Fruit fly (Drosophila melanogaster): ENCODE data around the gene teq.

Gene teq

DNA sequence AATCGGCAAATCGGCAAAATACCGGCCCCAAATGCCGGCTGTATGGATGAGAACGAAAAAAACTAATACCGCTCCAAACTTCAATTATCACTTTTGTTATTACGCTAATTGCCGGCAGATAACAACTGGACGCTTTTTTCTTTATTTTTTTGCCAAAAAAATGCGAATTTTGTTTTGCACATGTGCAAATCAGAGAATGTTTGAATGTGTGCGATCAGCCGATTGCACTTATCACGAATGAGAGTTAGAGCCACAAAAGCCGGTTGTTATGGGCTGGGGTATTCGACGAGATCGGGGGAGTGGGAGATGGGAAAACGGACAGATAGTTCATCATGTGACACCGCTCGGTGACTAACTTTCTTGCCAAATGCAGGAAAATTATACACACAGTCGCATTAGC is 10.8 kb upstream of the teq start:
- no peak for TF ChIP-seq CG17801 (GFP tag; optimal IDR thresholded peaks at IDR 0.05; ENCODE audit: partially characterized antibody)

DNA sequence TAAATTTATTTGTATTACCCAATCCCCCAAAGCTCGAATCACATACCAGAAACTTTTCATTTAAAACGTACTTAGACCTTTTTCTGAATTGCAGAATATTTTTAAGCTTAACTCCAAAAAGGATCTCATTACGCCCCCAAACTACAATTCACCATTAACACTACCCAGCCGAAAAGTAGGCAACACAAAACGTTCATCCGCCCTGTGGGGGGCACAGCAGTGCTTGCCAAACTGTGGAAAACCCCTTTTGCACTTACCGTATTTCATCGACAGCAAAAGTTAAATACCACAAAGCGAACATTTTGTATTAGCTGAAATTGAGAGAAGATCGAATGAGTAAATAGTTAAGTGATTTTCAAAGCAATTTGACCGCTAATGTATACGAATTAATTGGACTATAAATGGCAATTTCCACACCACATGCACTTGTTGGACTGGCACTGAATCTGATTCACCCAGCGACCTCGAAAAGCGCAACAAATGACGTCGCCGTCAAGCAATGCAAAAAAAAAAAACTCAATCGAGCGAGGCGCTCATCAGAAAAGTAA is 10.2 kb upstream of the teq start:
- no peak for TF ChIP-seq CG17801 (GFP tag; optimal IDR thresholded peaks at IDR 0.05; ENCODE audit: partially characterized antibody)

DNA sequence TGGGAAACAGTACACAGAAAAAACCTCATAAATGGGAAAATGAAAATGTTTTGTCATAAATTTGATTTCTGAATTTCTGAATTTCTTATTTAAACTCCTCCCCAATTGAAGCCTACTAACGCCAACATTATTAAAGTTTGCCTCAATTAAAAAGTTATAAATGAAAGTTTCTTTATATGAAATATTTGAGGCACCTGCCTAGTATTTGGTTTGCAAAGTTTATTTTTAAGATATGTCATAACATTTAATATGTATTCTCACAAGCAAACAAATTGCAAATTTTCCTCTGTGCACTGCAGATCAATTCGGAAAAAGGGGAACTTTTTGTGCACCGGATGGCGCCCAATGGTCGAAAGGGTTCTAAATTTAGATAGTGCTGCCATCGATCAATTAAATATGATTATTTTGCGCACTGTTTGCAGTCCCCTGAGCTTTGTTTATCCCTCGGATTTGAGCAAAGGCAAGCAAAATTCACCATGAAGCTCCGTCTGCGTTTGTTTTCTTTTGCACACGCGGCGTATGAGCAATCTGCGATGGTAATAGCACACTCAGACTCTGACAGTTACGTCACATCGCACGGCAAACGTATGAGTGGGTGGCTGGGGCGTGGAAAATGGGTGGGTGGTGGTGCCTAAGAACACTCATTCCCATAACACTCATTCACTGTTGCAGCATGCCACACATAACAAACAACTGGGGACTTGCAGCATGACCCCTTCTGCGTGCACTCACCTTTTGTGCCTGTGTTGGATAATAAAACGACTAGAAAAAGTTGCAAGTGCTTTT is 9.3 kb upstream of the teq start:
- TF ChIP-seq CG17801 (GFP tag; optimal IDR thresholded peaks at IDR 0.05; ENCODE audit: partially characterized antibody), result no peak

DNA sequence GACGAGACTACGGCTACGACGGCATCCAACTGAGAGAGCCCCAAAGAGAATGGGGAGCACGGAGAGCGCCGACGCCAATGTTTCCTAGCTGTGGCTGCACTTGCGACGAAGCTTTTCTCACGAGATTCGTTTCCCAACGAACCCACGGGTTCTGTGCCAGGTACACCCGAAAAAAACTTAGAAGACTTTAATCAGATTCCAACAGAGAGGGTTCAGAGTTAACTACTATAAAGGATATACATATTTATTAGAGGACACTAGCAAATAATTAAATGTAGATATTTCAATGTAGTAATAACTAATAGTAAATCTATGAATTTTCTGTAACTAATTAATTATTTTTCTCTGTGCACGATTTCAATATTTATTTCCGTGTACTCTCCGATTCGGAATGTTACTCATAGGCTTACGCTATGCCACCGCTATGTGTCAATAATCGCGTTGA is 8.4 kb upstream of the teq start, which contains the start of gene Argk1:
Argk1 (minus strand) TSS at position 31 of the 445 bp plus-strand sequence.
- no peak for TF ChIP-seq CG17801 (GFP tag; optimal IDR thresholded peaks at IDR 0.05; ENCODE audit: partially characterized antibody)

DNA sequence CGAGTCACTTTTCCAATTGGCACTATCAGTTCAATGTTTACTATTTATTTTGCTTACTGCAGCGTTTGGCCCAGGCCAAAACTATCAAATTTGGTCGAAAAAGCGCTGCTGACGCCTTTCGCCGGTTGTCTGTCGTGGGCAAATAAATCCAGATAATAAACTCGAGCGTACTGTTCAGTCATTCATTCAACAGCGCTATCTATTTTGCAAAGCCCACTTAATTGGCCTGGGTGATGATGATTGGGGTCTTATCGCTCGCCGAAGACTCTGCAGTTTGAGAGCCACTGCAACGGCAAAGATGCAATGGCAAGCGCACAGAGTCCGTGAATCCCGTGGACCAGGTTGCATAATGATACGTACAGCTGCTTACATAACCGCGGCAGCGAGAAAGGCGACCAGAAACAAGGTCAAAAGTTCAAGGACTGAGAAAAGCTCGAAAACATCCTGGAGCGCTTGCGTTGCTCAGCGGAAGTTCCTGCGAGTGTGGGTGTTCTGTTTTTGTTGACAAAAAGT is 7.9 kb upstream of the teq start:
- no peak for TF ChIP-seq CG17801 (GFP tag; optimal IDR thresholded peaks at IDR 0.05; ENCODE audit: partially characterized antibody)

DNA sequence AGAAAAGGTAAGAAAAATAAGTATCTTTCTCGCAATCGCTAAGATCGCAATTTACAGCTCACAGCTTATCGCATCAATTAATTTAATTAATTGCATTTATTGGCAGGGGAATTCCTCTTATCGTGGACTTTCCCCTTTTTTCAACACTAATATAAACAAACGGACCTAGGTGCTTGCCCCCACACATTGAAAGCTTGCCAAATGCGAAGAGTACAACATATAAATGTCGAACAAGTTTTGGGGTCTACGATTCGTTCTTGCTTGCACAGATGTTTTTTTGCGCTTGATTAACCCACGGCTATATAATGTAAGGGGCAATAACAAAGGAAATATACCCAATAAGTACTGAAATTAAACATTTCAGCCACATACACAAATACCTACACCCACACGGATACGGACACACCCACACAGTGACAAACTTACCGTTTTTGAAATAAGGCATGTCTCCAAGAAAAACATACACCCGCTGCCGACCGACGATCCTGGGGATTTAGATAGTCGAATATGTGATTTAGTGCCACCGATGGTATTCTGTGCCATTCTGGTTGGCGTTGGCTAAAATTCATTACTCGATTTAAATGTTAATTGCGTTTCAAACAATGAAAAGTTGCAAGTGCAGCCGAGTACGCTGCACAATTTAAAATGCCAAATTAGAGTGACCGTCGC is 2.2 kb upstream of the teq start:
- TF ChIP-seq CG17801 (GFP tag; optimal IDR thresholded peaks at IDR 0.05; ENCODE audit: partially characterized antibody), result no peak

DNA sequence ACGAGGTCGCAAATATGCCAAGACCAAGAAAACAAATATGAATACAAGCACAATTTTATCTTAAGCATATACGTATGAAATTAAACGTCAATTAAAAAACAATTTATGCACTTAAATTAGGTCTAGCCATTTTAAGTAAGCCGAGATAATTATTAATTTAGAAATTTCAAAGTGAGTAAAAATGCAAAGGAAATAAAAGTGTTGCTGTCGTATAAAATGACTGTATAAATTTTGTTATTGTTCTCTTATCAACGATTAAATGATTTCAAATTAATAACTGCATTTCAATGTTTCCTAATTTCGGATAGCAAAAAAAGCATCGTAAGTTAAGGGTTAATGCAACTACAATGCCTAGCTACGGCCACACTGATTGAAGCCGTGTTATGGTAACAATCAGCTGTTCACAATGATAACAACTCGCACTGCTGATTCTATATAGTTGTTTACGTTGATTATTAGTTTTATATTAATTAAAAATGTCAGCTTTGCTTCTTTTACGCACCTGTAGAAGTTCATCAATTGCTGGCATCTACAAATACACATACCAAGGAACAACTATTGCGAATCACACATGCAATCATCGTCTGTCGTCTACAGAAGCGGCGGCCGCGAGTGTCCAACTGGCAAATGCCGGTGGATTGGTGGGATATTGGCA is 1.6 kb upstream of the teq start, which contains the start of the genes CG4911 and CG4942:
CG4911 (minus strand) TSS at position 1 of the 655 bp plus-strand sequence.
CG4942 (plus strand) TSS at position 375 of the 655 bp plus-strand sequence.
- TF ChIP-seq CG17801 (GFP tag; optimal IDR thresholded peaks at IDR 0.05; ENCODE audit: partially characterized antibody), result no peak

DNA sequence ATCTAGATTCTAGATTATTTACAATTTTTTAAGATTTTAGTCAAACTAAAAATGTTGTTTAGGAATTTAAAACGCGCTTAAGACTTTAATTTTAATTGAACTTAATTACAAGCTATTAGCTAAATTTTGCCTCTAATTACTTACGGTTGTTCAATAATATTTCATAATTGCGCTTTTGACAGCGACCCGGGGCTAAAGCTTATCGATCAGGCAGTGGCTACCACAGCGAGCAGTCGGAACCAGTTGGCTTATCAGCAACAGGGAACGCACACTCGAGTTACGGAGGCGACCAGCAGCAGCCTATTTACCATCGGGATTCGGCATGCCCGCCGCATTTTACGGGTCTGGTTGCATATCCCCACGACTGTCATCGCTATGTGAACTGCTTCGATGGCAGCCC is 439 bp downstream of the teq start:
- TF ChIP-seq CG17801 (GFP tag; optimal IDR thresholded peaks at IDR 0.05; ENCODE audit: partially characterized antibody), result no peak

DNA sequence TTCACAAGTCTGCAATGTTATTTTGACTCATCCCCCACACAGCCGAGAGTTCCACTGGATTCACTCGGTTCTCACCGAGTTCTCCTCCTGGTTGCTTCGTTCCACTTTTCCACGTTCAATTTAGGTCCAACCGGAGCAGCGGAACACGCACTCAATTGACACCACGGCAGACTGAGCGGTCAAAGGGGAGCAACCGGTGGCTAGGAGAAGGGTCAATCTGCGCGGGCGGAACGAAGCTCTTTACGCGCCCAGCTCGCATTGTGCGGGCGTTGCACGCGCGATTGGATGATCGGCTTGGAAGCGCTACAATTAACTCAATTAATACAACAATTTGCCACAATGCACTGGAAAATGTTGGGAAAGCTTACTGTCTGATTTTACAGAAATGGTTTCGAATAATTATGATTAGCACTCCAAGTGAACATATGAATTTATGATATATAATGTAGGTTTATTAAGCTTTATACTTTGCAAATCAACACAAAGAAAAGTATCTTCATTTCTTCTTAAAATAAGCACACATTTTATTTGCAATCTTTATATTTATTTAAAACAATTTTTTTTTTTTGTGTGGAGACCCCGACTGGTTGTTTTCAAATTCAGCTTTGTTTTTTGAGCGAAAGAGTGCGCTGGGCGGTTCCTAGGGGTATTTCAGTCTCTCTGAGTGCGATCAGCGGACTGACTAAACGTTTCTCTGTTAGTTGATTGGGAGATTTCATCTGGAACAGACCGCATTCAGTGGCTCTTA is 18.1 kb downstream of the teq start, which contains the start of gene CG32032:
CG32032 (plus strand) TSS at position 698 of the 748 bp plus-strand sequence.
- TF ChIP-seq CG17801 (GFP tag; optimal IDR thresholded peaks at IDR 0.05; ENCODE audit: partially characterized antibody), result no peak

DNA sequence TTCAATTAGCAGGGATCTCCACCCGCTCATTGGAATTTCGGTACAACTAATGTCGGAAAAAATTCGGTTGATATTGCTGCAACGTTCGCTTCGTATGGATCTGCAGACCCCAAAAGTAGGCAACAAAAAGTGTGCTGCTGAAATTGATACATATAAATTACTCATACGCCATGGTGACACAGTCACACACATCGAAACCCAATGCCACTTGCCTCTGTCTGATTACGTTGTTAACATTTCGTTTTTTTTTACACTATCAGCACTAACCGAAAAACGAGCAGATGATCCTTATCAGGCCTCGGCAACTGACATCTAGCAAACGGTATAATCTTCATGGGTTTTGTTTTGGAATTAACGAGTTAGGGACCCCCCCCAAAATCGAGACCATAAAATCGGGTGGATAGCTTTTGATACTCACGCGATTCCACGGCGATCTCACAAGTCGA is 20.6 kb downstream of the teq start:
- TF ChIP-seq CG17801 (GFP tag; optimal IDR thresholded peaks at IDR 0.05; ENCODE audit: partially characterized antibody), result no peak

DNA sequence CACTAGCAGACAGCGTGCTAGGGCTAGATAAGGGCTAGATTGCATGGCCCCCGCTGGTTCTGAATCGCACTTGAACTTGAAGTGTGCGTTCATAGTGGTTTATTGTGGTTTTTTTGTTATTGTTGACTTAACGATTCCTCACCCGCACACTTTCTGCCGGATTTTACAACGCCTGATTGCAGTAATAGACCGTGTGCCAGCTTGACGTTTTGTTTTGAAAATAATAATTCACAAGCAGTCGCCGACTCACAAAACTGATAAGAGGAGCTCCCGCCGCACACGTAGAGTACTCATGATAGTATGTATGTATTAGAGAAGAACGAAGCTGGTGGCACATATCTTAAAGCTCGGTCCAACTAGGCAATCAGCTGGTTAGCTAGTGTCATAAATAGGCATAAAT is 21.3 kb downstream of the teq start:
- peak; percentile 39 for TF ChIP-seq CG17801 (GFP tag; optimal IDR thresholded peaks at IDR 0.05; ENCODE audit: partially characterized antibody)

DNA sequence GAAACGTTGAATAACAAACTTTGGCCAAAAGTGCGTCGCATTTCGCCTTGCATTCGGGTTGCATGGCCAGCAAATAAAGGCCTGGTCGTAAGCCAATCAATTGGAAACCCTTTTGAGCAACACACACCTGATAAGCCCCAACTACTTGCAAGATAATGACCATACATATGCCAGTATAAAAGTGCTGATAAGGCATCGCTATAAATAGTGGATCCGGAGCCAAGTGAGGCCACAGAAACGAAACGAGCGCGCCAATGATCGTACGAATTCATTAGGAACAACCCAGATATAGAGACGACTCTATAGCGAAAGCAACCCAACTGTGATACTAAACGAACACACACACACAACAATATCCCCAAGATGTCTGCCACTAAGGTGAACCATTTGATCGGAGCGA is 22.2 kb downstream of the teq start, which contains the start of gene CG13315:
CG13315 (plus strand) TSS at position 230 of the 400 bp plus-strand sequence.
- no peak for TF ChIP-seq CG17801 (GFP tag; optimal IDR thresholded peaks at IDR 0.05; ENCODE audit: partially characterized antibody)

DNA sequence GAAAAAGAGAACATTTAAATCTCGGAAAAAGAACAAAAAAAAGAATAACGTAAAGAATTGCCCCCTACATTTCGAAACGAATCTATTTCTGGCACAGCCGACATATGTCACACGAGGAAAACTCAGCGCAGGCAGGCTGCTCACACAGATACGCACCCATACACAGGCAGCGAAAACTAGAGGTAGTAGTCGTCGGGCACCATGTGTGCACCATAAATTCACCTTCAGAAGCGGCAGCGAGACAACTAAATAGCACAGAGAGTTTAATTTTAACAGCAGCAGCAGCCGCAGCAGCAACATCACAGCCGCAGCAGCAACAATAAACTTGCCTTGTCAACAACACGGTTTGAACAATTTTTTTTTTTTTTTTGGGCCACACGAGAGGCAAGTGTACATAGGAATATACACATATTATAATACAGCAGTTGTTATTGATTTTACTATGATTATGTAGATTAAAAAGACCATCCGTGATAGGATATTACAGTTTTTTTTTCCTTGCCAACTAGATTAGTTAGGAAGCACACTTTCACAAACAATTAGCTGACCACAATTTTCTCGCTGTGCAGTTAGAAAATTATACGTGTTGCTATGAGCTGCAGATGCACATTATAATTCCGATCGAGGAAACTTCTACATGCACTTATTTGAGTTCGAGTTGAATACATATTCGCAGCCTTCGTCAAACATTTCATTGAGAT is 39.3 kb downstream of the teq start:
- TF ChIP-seq CG17801 (GFP tag; optimal IDR thresholded peaks at IDR 0.05; ENCODE audit: partially characterized antibody), result no peak

DNA sequence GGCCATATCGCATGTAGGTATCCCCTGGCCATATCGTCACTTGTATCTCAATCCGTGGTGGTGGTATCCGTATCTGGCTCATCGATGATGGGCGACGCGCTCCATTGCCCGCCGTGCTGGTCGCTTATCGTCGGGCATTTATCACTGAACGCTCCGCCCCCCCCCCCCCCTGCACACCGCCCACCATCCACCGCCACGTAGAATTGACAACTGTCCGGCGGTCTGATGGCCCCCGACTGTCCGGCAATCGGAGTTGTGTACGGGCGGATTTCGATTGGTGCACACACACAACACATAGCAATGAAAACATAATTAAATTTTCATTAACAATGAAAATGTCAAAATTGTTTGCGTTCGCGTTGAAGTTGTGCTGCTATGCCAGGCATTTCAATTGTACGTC is 40.0 kb downstream of the teq start:
- TF ChIP-seq CG17801 (GFP tag; optimal IDR thresholded peaks at IDR 0.05; ENCODE audit: partially characterized antibody), result no peak
